Fruit fly (Drosophila melanogaster) whole organism, pupa: ENCODE data around the gene Best1.

Experiments used
- CG10348 ChIP-seq: fragments of 200-800 bp; sonication (Bioruptor generic); IDR thresholded peaks from 2 replicates; pipeline ENCODE4 v1.3.6; 2022; ENCODE audit warnings: missing biosample characterization, missing genetic modification characterization
- CG12605 ChIP-seq: fragments of 200-800 bp; sonication (Bioruptor generic); IDR thresholded peaks from 2 replicates; pipeline ENCODE4 v1.3.6; 2022; ENCODE audit warnings: missing biosample characterization, missing genetic modification characterization
- CG13204 ChIP-seq: fragments of 200-800 bp; sonication (Bioruptor generic); optimal IDR thresholded peaks from 2 replicates; lab custom pipeline; 2018; ENCODE audit warnings: missing biosample characterization, mild to moderate bottlenecking, missing genetic modification characterization, moderate library complexity
- CG14655 ChIP-seq: fragments of 200-800 bp; sonication (Bioruptor generic); optimal IDR thresholded peaks from 3 replicates; lab custom pipeline; 2017; ENCODE audit warnings: mild to moderate bottlenecking, missing biosample characterization, missing genetic modification reagents, missing genetic modification characterization
- CG15710 ChIP-seq: fragments of 200-800 bp; sonication (Bioruptor generic); optimal IDR thresholded peaks from 2 replicates; lab custom pipeline; 2018; ENCODE audit warnings: missing biosample characterization, mild to moderate bottlenecking, missing genetic modification characterization, moderate library complexity
- CG17806 ChIP-seq: fragments of 200-800 bp; sonication (Bioruptor generic); optimal IDR thresholded peaks from 2 replicates; lab custom pipeline; 2018; ENCODE audit warnings: missing biosample characterization, mild to moderate bottlenecking, missing genetic modification characterization, moderate library complexity
- CG32121 ChIP-seq: fragments of 200-800 bp; sonication (Bioruptor generic); IDR thresholded peaks from 2 replicates; pipeline ENCODE4 v1.3.6; 2022; ENCODE audit warnings: missing biosample characterization, missing genetic modification characterization
- CG34367 ChIP-seq: fragments of 200-800 bp; sonication (Bioruptor generic); optimal IDR thresholded peaks from 2 replicates; lab custom pipeline; 2018; ENCODE audit warnings: missing biosample characterization, mild to moderate bottlenecking, missing genetic modification characterization
- CG4496 ChIP-seq: fragments of 200-800 bp; sonication (Bioruptor generic); IDR thresholded peaks from 3 replicates; pipeline ENCODE4 v1.3.6; 2022; ENCODE audit warnings: missing biosample characterization, missing genetic modification characterization
- CG8159 ChIP-seq: fragments of 200-800 bp; sonication (Bioruptor generic); optimal IDR thresholded peaks from 3 replicates; lab custom pipeline; 2018; ENCODE audit warnings: missing biosample characterization, mild to moderate bottlenecking, missing genetic modification characterization, moderate library complexity
- CG8301 ChIP-seq: fragments of 200-800 bp; sonication (Bioruptor generic); optimal IDR thresholded peaks from 2 replicates; lab custom pipeline; 2018; ENCODE audit warnings: missing biosample characterization, mild to moderate bottlenecking, missing genetic modification characterization
- CG9948 ChIP-seq: fragments of 200-800 bp; sonication (Bioruptor generic); optimal IDR thresholded peaks from 2 replicates; lab custom pipeline; 2018; ENCODE audit warnings: missing biosample characterization, mild to moderate bottlenecking, missing genetic modification characterization, moderate library complexity
- D1 ChIP-seq: fragments of 200-800 bp; sonication (Bioruptor generic); optimal IDR thresholded peaks from 2 replicates; lab custom pipeline; 2018; ENCODE audit warnings: missing biosample characterization, mild to moderate bottlenecking, missing genetic modification characterization, moderate library complexity
- EcR ChIP-seq: fragments of 200-800 bp; sonication (Bioruptor generic); optimal IDR thresholded peaks from 3 replicates; lab custom pipeline; 2019; ENCODE audit warnings: missing biosample characterization, missing genetic modification characterization, mild to moderate bottlenecking, moderate library complexity, missing genetic modification reagents
- Ets98B ChIP-seq: fragments of 200-800 bp; sonication (Bioruptor generic); IDR thresholded peaks from 2 replicates; pipeline ENCODE4 v1.3.6; 2022; ENCODE audit warnings: missing biosample characterization, missing genetic modification characterization
- Pif1A ChIP-seq: fragments of 200-800 bp; sonication (Bioruptor generic); optimal IDR thresholded peaks from 3 replicates; lab custom pipeline; 2016; ENCODE audit warnings: missing biosample characterization, missing genetic modification characterization
- Pif1B ChIP-seq: fragments of 200-800 bp; sonication (Bioruptor generic); optimal IDR thresholded peaks from 3 replicates; lab custom pipeline; 2016; ENCODE audit warnings: missing biosample characterization, missing genetic modification characterization
- Snoo ChIP-seq: fragments of 200-800 bp; sonication (Bioruptor generic); optimal IDR thresholded peaks from 3 replicates; lab custom pipeline; 2017; ENCODE audit warnings: missing biosample characterization, mild to moderate bottlenecking, missing genetic modification characterization, inconsistent platforms
- fd96Ca ChIP-seq: fragments of 200-800 bp; sonication (Bioruptor generic); IDR thresholded peaks from 3 replicates; pipeline ENCODE4 v1.3.6; 2022; ENCODE audit warnings: missing biosample characterization, missing genetic modification characterization
- gl ChIP-seq: fragments of 200-800 bp; sonication (Bioruptor generic); optimal IDR thresholded peaks from 2 replicates; lab custom pipeline; 2018; ENCODE audit warnings: missing biosample characterization, mild to moderate bottlenecking, missing genetic modification characterization
- rn ChIP-seq: fragments of 200-800 bp; sonication (Bioruptor generic); IDR thresholded peaks from 2 replicates; pipeline ENCODE4 v1.3.6; 2022; ENCODE audit warnings: missing biosample characterization, missing genetic modification characterization

The Best1 gene

DNA sequence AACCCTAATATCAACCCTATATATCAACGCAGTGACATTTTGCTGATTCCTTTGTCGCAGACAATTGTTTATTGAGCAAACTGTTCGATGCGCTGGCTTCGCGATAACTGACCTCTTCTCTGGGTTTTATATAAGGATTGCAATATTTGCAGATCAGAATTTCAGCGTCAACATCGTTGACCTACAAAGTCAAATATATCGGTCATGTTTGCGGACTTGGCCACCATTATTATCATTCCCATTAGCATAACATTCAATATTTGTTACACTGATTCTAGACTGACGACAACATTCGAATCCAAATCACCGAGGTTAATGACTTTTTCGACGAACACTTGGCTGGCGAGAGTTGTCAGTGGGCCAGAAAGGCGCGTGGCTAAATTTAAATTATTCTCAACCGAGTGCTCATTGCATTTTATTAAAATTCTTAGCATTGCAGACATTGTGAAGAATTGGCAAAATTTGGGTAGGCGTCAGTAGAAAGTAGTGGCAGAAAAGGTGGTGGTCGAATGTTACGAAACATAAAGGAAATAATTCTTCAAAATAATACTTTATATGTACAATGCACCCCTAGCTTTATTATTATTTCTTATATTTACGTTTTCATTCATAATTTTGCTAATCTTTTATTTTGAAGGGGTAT, 1.0 kb downstream of the Best1 start:
- TF ChIP-seq CG8301 (tag; lab: Kevin White, UChicago) (no peak), EcR (GFP tag; lab: Kevin White, UChicago) (peak; percentile 73)
- TF ChIP-seq, all 21 proteins: peak for 1

DNA sequence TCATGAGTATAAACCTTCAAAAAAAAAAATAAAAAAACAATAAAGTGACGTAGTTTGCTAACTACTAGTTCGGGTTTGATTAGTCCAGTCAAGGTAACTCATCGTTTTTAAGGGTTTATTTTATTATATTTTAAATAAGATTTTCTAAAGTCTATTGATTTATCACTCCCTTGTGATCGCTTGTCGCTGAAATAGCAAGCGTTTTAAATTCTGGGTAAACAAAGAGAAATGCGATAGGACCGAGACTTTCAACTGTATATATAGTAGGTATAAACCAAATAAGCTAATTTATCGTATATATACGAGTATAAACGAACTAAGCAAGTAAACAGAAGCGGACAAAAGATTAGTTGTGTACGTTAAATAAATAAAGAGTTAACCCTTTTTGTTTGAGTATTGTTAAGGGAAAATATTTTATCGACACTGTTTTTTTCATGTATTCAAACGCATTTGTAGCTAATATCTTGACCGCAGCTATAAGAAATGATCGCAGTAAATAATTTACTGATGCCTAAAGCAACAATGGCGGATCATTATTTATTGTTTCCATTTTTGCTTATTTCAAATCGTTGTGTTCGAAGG, 1.7 kb downstream of the Best1 start:
- TF ChIP-seq CG17806 (tag; lab: Kevin White, UChicago) (no peak), fd96Ca (GFP tag; lab: Robert Waterston, UW) (no peak), CG15710 (tag; lab: Kevin White, UChicago) (peak; percentile 52), CG14655 (GFP tag; lab: Kevin White, UChicago) (no peak), Ets98B (GFP tag; lab: Robert Waterston, UW) (peak; percentile 37; the same call in 1 of the 2 replicates), Pif1B (peak; percentile 28), gl (tag; lab: Kevin White, UChicago) (no peak), CG8159 (tag; lab: Kevin White, UChicago) (peak; percentile 58), CG32121 (GFP tag; lab: Robert Waterston, UW) (no peak), D1 (no peak), CG4496 (GFP tag; lab: Robert Waterston, UW) (peak; percentile 45; the same call in 1 of the 3 replicates), CG9948 (tag; lab: Kevin White, UChicago) (no peak), rn (GFP tag; lab: Robert Waterston, UW) (no peak), CG8301 (tag; lab: Kevin White, UChicago) (peak; percentile 30), EcR (GFP tag; lab: Kevin White, UChicago) (no peak), CG10348 (no peak), CG34367 (tag; lab: Kevin White, UChicago) (no peak), Snoo (peak; percentile 44), Pif1A (GFP tag; lab: Kevin White, UChicago) (peak; percentile 59), CG13204 (GFP tag; lab: Kevin White, UChicago) (no peak), CG12605 (GFP tag; lab: Robert Waterston, UW) (no peak)

DNA sequence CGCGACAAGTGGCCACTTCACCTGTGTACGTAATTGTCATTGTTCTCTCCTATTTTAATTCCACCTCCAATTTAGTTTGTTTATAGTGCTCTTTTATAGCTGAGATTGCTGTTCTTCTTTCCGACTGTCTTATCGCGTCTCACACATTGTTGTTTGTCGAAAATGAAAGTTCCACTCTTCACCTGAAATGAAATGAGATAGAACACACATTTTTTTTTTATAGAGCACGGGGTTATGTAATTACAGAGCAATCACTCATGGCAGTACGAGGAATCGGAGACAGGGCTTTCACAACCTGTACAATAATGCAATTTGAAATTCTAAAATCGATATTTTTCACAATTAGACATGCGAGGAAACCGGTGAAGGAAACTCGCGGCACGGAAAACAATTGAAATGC, 3.0 kb downstream of the Best1 start:
- TF ChIP-seq D1 (no peak), CG15710 (tag; lab: Kevin White, UChicago) (no peak), Ets98B (GFP tag; lab: Robert Waterston, UW) (no peak), EcR (GFP tag; lab: Kevin White, UChicago) (no peak)

DNA sequence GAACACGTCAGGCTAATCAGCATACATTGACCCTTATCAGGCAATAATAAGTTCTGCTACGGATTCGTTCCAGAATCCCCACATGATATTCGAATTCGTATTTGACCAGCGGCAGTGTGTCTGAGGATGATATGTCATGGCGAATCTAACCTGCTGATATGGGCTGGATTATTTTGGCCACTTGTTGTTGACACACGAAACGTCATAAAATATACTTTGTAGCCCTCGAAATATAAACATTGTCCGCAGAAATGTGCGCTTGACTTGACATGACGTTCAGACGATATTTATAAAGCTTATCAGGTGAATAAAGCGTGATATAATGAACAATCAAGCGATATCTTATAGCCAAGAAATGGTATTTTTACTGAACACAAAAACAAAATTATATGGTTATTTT, 4.0 kb downstream of the Best1 start:
- TF ChIP-seq CG34367 (tag; lab: Kevin White, UChicago) (no peak), CG13204 (GFP tag; lab: Kevin White, UChicago) (no peak), Ets98B (GFP tag; lab: Robert Waterston, UW) (no peak)

DNA sequence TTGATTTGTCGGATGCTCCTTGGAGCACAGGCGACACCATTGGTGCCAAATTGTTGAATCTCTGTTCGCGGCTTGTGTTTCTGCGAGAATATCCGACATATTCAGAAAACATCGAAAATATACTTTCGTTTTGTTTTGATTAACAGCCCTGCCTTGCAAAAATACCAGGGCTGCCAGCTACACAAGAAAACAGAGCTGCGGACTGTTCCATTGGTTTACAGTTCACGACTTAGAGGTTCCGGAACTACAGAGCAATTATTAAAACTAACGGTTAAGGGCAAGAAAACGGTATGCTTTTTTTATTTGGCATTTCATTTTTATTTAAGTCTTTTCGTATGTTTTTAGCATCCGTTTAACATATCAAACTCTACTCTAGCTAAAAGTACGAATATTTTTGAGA, 9.1 kb downstream of the Best1 start, which contains the start of gene CG6254:
Gene CG6254, minus strand, starts transcription at position 169 of the 400 bp plus-strand sequence.
- TF ChIP-seq CG34367 (tag; lab: Kevin White, UChicago) (no peak), CG8159 (tag; lab: Kevin White, UChicago) (no peak), CG10348 (no peak), gl (tag; lab: Kevin White, UChicago) (no peak), CG17806 (tag; lab: Kevin White, UChicago) (no peak), Snoo (no peak), CG4496 (GFP tag; lab: Robert Waterston, UW) (no peak), Pif1A (GFP tag; lab: Kevin White, UChicago) (no peak), EcR (GFP tag; lab: Kevin White, UChicago) (no peak), Pif1B (no peak), rn (GFP tag; lab: Robert Waterston, UW) (no peak), CG8301 (tag; lab: Kevin White, UChicago) (no peak), D1 (no peak), CG15710 (tag; lab: Kevin White, UChicago) (no peak), Ets98B (GFP tag; lab: Robert Waterston, UW) (no peak), CG32121 (GFP tag; lab: Robert Waterston, UW) (no peak), CG12605 (GFP tag; lab: Robert Waterston, UW) (no peak)

DNA sequence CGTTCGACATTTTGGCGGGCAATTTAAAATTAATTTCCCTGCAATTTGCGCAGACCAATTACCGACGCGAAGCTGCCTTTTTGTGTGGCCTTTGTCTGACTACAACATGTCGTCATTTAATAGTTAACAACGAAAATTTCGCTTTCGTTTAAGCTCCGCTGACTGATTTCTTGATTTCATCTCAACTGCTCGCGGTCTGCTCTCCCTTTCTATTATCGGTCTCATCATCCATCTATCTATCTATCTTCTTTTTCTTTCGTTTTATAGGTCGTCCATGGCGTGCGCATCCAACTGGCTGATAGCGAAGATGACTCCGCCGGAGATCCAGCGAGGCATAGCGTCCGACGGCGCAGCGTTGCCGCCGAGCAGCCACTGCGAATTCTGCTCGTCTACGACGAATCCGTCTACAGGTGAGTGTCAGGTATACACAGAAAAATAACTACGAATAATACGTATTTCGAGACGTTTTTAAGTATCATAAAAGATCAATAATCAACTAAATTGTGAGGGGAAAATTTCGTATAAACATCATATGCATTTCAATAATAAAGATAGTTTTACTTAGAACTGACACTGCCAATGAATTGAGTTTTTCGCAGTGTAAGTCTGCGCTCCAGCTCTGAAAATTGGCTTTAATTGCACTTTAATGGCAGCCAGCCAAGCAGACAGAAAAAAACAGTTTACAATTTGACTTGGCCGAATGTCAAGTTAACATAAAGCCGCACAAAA, 16.2 kb downstream of the Best1 start:
- TF ChIP-seq Snoo = no peak
- TF ChIP-seq CG10348 = no peak
- peak; percentile 60 for TF ChIP-seq CG8301 (tag; lab: Kevin White, UChicago)
- TF ChIP-seq CG32121 (GFP tag; lab: Robert Waterston, UW) = peak; percentile 74
- TF ChIP-seq CG34367 (tag; lab: Kevin White, UChicago) = no peak
- TF ChIP-seq CG13204 (GFP tag; lab: Kevin White, UChicago) = no peak
- no peak for TF ChIP-seq Pif1B
- TF ChIP-seq CG15710 (tag; lab: Kevin White, UChicago) = no peak
- TF ChIP-seq Ets98B (GFP tag; lab: Robert Waterston, UW) = peak; percentile 73
- TF ChIP-seq EcR (GFP tag; lab: Kevin White, UChicago) = no peak
- no peak for TF ChIP-seq D1
- TF ChIP-seq CG8159 (tag; lab: Kevin White, UChicago) = no peak
- no peak for TF ChIP-seq CG9948 (tag; lab: Kevin White, UChicago)
- TF ChIP-seq CG17806 (tag; lab: Kevin White, UChicago) = peak; percentile 35
- peak; percentile 56 for TF ChIP-seq CG12605 (GFP tag; lab: Robert Waterston, UW)
- TF ChIP-seq CG14655 (GFP tag; lab: Kevin White, UChicago) = no peak
- TF ChIP-seq CG4496 (GFP tag; lab: Robert Waterston, UW) = peak; percentile 84; the same call in 2 of the 3 replicates
- no peak for TF ChIP-seq gl (tag; lab: Kevin White, UChicago)
- peak; percentile 38; the same call in 1 of the 2 replicates for TF ChIP-seq rn (GFP tag; lab: Robert Waterston, UW)
- TF ChIP-seq fd96Ca (GFP tag; lab: Robert Waterston, UW) = peak; percentile 46; the same call in 1 of the 3 replicates
- TF ChIP-seq Pif1A (GFP tag; lab: Kevin White, UChicago) = no peak
